Worm (Caenorhabditis elegans) whole organism, L1 larva: ENCODE results near the gene C27H5.2.

ENCODE experiments used
- ama-1 ChIP-seq: fragments of 150-350 bp; optimal IDR thresholded peaks from 2 replicates; lab custom pipeline; 2014
- egl-13 ChIP-seq: sonication (generic microtip); optimal IDR thresholded peaks from 2 replicates; lab custom pipeline; 2016; ENCODE audit warnings: missing genotype, missing genetic modification reagents, missing genetic modification characterization, missing compliant biosample characterization
- elt-2 ChIP-seq: sonication (generic microtip); optimal IDR thresholded peaks from 2 replicates; lab custom pipeline; 2016; ENCODE audit warnings: missing genetic modification characterization, mild to moderate bottlenecking, inconsistent platforms, missing compliant biosample characterization, missing genetic modification reagents
- lin-15B ChIP-seq: fragments of 150-350 bp; sonication (generic microtip); optimal IDR thresholded peaks from 3 replicates; lab custom pipeline; 2014; ENCODE audit warnings: missing biosample characterization, missing genetic modification characterization
- nhr-11 ChIP-seq: fragments of 150-350 bp; optimal IDR thresholded peaks from 2 replicates; lab custom pipeline; 2014; ENCODE audit warnings: missing biosample characterization, missing genetic modification characterization
- nhr-12 ChIP-seq: sonication (generic microtip); optimal IDR thresholded peaks from 2 replicates; lab custom pipeline; 2017; ENCODE audit warnings: missing biosample characterization, missing genetic modification characterization
- nhr-90 ChIP-seq: sonication (generic microtip); optimal IDR thresholded peaks from 2 replicates; lab custom pipeline; 2016; ENCODE audit warnings: mild to moderate bottlenecking, missing genetic modification characterization, missing compliant biosample characterization; ENCODE audit not compliant: poor library complexity
- pag-3 ChIP-seq: sonication (generic microtip); optimal IDR thresholded peaks from 2 replicates; lab custom pipeline; 2017; ENCODE audit warnings: missing genetic modification characterization, mild to moderate bottlenecking, missing compliant biosample characterization, antibody characterized with exemption, borderline replicate concordance; ENCODE audit not compliant: insufficient read depth
- sptf-1 ChIP-seq: fragments of 150-350 bp; optimal IDR thresholded peaks from 2 replicates; lab custom pipeline; 2014; ENCODE audit warnings: missing biosample characterization, missing genetic modification characterization
- tbx-2 ChIP-seq: sonication (generic microtip); optimal IDR thresholded peaks from 2 replicates; lab custom pipeline; 2016; ENCODE audit warnings: missing genetic modification characterization, missing compliant biosample characterization
- tlp-1 ChIP-seq: fragments of 150-350 bp; optimal IDR thresholded peaks from 2 replicates; lab custom pipeline; 2014; ENCODE audit warnings: missing biosample characterization, missing genetic modification characterization
- unc-62 ChIP-seq: fragments of 150-350 bp; optimal IDR thresholded peaks from 2 replicates; lab custom pipeline; 2014; ENCODE audit warnings: missing biosample characterization, missing genetic modification reagents, missing genetic modification characterization

DNA sequence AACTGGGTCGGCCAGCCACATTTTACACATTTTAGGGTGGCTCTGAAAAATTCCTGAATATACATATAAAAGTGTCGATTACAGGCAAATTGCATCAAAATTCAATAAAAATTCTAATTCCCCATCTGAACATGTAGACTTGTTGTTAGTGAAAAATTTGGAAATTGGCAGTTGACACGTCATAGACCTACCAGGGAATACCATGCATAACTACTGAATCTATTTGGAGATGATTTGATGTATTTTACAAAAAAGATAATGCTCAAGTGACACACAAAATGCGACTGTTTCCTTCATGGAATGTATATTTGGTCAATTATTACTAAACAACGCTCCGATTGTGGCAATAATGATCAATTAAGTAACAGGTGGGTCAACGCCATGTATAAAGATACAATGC, 28.9 kb upstream of the C27H5.2 start, which contains the start of gene F10E7.1:
- TF ChIP-seq elt-2 (tag; lab: Kevin White, UChicago) = no peak
- TF ChIP-seq tlp-1 (tag; lab: Kevin White, UChicago) = no peak
- TF ChIP-seq lin-15B (tag; lab: Kevin White, UChicago) = no peak
- no peak for TF ChIP-seq unc-62 (GFP tag; lab: Kevin White, UChicago)
- no peak for TF ChIP-seq ama-1
- TF ChIP-seq pag-3 (tag; lab: Kevin White, UChicago) = no peak
- TF ChIP-seq egl-13 (tag; lab: Kevin White, UChicago) = no peak
- no peak for TF ChIP-seq tbx-2 (tag; lab: Kevin White, UChicago)
- no peak for TF ChIP-seq nhr-12 (tag; lab: Kevin White, UChicago)
- no peak for TF ChIP-seq nhr-90 (tag; lab: Kevin White, UChicago)
- no peak for TF ChIP-seq nhr-11 (tag; lab: Kevin White, UChicago)
- no peak for TF ChIP-seq sptf-1 (tag; lab: Kevin White, UChicago)
